Fruit fly (Drosophila melanogaster): Measurements from ENCODE around the gene hzg.

DNA sequence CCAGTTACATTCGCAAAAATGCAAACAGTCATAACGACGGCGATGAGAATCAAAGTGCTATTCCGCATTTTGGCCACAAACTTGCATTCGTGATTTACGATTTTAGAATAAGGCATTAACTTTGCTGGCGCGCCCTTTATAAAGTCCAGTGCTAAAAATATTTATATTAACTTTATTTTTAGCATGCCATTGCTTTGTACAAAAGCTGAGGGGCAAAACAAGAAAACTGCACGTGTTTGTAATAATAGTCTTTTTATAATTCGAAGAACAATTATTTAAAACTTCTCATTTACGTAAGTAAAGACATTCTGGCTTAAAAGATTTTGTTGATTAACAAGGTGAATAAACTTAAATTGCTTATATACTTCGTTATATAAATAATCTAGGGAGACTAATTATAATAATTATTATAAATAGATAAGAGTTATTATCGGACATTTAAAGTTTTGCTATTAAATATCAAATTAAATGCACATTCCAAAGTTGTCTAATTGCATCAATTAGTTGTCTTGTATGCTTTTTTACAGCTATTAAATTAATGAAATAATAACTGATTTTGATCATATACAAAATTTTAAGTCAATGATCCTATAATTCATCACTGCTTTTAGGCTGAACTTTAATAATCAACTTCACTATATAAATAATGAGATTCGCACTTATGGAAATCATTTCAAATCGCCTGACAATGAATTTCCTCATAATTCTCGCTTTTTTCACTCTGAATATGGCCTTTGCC lies 28.7 kb upstream of the hzg start, which contains the start of the genes CG42717 and CG42716:
- TF ChIP-seq tj (GFP tag; optimal IDR thresholded peaks at IDR 0.05), result no peak
- no peak for TF ChIP-seq CG1620 (GFP tag; optimal IDR thresholded peaks at IDR 0.05)
- TF ChIP-seq bab1 (GFP tag; optimal IDR thresholded peaks at IDR 0.05), result no peak
- no peak for TF ChIP-seq pad (GFP tag; optimal IDR thresholded peaks at IDR 0.05)
- TF ChIP-seq Clk (GFP tag; optimal IDR thresholded peaks at IDR 0.05), result no peak
- no peak for TF ChIP-seq CG11617 (GFP tag; optimal IDR thresholded peaks at IDR 0.05)
- no peak for TF ChIP-seq Crg-1 (GFP tag; optimal IDR thresholded peaks at IDR 0.05)
- TF ChIP-seq CG5204 (GFP tag; optimal IDR thresholded peaks at IDR 0.05), result no peak
- no peak for TF ChIP-seq kay (GFP tag; ENCODE audit: borderline replicate concordance)
- TF ChIP-seq CG7045 (GFP tag; optimal IDR thresholded peaks at IDR 0.05), result no peak
- TF ChIP-seq CG33017 (tag; optimal IDR thresholded peaks at IDR 0.05), result no peak
- no peak for TF ChIP-seq Mnt (GFP tag; optimal IDR thresholded peaks at IDR 0.05)
- TF ChIP-seq toe (GFP tag; optimal IDR thresholded peaks at IDR 0.05), result no peak
